Worm (Caenorhabditis elegans): ENCODE results near the gene Y41E3.22.

The Y41E3.22 gene

DNA sequence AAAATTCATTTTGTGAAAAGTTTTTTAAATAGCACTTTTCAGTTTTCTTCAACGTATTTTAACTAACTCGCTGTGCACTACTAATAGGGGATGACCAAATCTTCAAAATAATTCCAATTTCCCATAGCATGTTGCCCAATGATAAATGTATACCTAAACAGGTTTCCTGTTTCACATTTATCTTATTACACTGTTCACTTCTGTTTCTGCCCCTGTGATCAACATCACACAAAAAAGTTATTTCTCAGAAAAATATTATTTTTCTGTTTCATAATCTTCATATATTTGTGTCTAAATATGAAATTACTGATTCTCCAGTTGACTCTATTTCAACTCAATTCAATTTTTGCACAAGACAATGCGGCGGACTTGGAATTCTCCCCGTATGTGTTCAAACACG is at the start of gene Y41E3.22:
TSS of gene Y41E3.22 (plus strand) at position 243 of the 400 bp plus-strand sequence.
- no peak for TF ChIP-seq ceh-43 (GFP tag; optimal IDR thresholded peaks at IDR 0.05)
- no peak for TF ChIP-seq cnd-1 (tag; optimal IDR thresholded peaks at IDR 0.05)
- no peak for TF ChIP-seq unc-120 (tag; optimal IDR thresholded peaks at IDR 0.05; ENCODE audit: poor library complexity, severe bottlenecking)
- no peak for TF ChIP-seq blmp-1 (tag; optimal IDR thresholded peaks at IDR 0.05)
- TF ChIP-seq unc-62 (GFP tag; optimal IDR thresholded peaks at IDR 0.05): no peak
- TF ChIP-seq bed-3 (GFP tag; optimal IDR thresholded peaks at IDR 0.05): no peak
- TF ChIP-seq flh-1 (GFP tag; optimal IDR thresholded peaks at IDR 0.05): no peak
- TF ChIP-seq nhr-28 (tag; optimal IDR thresholded peaks at IDR 0.05): no peak
- TF ChIP-seq ham-2 (GFP tag; optimal IDR thresholded peaks at IDR 0.05): no peak
- no peak for TF ChIP-seq snpc-4 (tag; optimal IDR thresholded peaks at IDR 0.05)
- TF ChIP-seq zip-8 (tag; optimal IDR thresholded peaks at IDR 0.05): no peak
- no peak for TF ChIP-seq nhr-237 (tag; optimal IDR thresholded peaks at IDR 0.05)
- TF ChIP-seq mab-5 (tag; optimal IDR thresholded peaks at IDR 0.05): no peak
- no peak for TF ChIP-seq ces-1 (GFP tag; optimal IDR thresholded peaks at IDR 0.05)
- no peak for TF ChIP-seq nhr-2 (tag; optimal IDR thresholded peaks at IDR 0.05)
- no peak for TF ChIP-seq drap-1 (GFP tag; optimal IDR thresholded peaks at IDR 0.05)
- TF ChIP-seq sptf-1 (tag; optimal IDR thresholded peaks at IDR 0.05): no peak
- no peak for TF ChIP-seq lsy-2 (tag; optimal IDR thresholded peaks at IDR 0.05)

DNA sequence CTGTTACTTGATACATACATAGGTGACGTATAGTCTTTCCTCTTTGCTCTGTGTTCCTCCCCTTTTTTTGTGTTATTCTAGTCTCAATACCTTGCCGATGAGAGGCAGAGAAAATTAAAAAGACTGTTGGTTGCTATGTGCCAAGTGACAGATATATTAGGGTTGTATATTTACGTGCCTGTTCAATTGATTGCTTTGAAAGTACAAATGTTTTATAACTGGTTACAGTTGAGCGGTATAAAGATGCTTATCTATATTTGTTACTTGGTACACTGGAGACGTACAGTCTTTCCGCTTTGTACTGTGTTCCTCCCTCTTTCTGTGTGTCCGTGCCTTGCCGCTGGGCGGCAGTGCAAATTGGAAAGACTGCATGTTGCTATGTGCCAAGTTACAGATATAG is 47.3 kb upstream of the Y41E3.22 start:
- no peak for TF ChIP-seq M03D4.4 (tag; optimal IDR thresholded peaks at IDR 0.05)
- no peak for TF ChIP-seq ceh-39 (tag; optimal IDR thresholded peaks at IDR 0.05)
- TF ChIP-seq lin-13 (tag; optimal IDR thresholded peaks at IDR 0.05): no peak
- no peak for TF ChIP-seq sptf-1 (tag; optimal IDR thresholded peaks at IDR 0.05)
- no peak for TF ChIP-seq nhr-12 (tag; optimal IDR thresholded peaks at IDR 0.05)
- TF ChIP-seq nhr-2 (tag; optimal IDR thresholded peaks at IDR 0.05): no peak
- no peak for TF ChIP-seq cnd-1 (tag; optimal IDR thresholded peaks at IDR 0.05)
- TF ChIP-seq ham-2 (GFP tag; optimal IDR thresholded peaks at IDR 0.05): no peak
- no peak for TF ChIP-seq zip-8 (tag; optimal IDR thresholded peaks at IDR 0.05)
- no peak for TF ChIP-seq bed-3 (GFP tag; optimal IDR thresholded peaks at IDR 0.05)
- TF ChIP-seq mab-5 (tag; optimal IDR thresholded peaks at IDR 0.05): no peak

DNA sequence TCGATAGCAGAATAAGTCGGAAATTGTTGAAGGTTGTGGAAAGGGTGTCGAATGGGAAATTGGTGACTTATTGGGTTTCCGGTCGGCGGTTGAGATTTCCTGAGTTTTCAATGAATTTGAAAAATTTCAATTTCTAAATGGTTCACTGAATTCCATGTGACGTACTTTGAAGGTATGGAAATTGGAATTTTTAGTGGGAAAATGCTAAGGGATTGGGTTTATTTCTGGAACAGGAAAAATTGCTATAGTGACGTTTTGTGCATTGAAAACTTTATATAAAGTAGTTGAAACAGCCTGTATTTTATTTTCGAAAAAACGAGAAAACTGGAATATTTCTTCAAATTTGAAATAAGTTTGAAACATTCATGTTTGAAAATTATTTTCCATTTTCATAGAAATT is 40.9 kb upstream of the Y41E3.22 start, which contains the start of gene pnc-2:
TSS of gene pnc-2 (minus strand) at position 101 of the 400 bp plus-strand sequence.
- TF ChIP-seq nhr-76 (tag; optimal IDR thresholded peaks at IDR 0.05) (no peak), ceh-43 (GFP tag; optimal IDR thresholded peaks at IDR 0.05) (no peak), drap-1 (GFP tag; optimal IDR thresholded peaks at IDR 0.05) (no peak), sptf-1 (tag; optimal IDR thresholded peaks at IDR 0.05) (no peak), mls-2 (tag; optimal IDR thresholded peaks at IDR 0.05) (no peak), lin-32 (GFP tag; optimal IDR thresholded peaks at IDR 0.05) (no peak), ceh-83 (GFP tag; optimal IDR thresholded peaks at IDR 0.05) (no peak), sem-2 (GFP tag; optimal IDR thresholded peaks at IDR 0.05) (no peak), cnd-1 (tag; optimal IDR thresholded peaks at IDR 0.05) (no peak), pha-4 (tag; optimal IDR thresholded peaks at IDR 0.05) (no peak), tbx-8 (GFP tag; optimal IDR thresholded peaks at IDR 0.05) (no peak), elt-1 (tag; optimal IDR thresholded peaks at IDR 0.05; ENCODE audit: borderline replicate concordance, insufficient read depth) (no peak), mab-5 (tag; optimal IDR thresholded peaks at IDR 0.05) (no peak), ceh-39 (tag; optimal IDR thresholded peaks at IDR 0.05) (no peak), ces-1 (GFP tag; optimal IDR thresholded peaks at IDR 0.05) (no peak), unc-62 (GFP tag; optimal IDR thresholded peaks at IDR 0.05) (no peak), bed-3 (GFP tag; optimal IDR thresholded peaks at IDR 0.05) (no peak), M03D4.4 (tag; optimal IDR thresholded peaks at IDR 0.05) (no peak), nhr-237 (tag; optimal IDR thresholded peaks at IDR 0.05) (no peak), ham-2 (GFP tag; optimal IDR thresholded peaks at IDR 0.05) (no peak)

DNA sequence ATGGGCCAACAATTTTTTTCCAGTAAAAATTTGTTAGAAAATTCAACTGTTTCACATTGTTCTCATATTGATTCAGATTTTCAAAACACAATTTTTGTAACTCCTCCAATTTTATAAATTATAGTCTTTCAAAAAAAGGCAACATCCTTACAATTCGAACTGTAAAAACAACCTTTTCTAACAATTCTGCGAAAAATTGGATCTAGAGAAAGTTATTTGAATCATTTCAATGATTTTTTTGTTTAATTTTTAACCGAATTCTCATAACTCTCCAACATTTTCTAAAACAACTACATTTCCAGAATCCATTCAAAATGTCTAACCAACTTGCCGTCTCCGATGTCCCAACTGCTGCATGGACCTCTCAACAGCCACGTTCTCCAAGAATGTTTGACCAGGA is 31.2 kb upstream of the Y41E3.22 start, which contains the start of gene ccch-5:
TSS of gene ccch-5 (plus strand) at position 301 of the 400 bp plus-strand sequence.
- TF ChIP-seq sptf-1 (tag; optimal IDR thresholded peaks at IDR 0.05) (no peak), ceh-43 (GFP tag; optimal IDR thresholded peaks at IDR 0.05) (no peak), M03D4.4 (tag; optimal IDR thresholded peaks at IDR 0.05) (no peak), hlh-1 (tag; optimal IDR thresholded peaks at IDR 0.05) (no peak), zip-8 (tag; optimal IDR thresholded peaks at IDR 0.05) (no peak), ceh-83 (GFP tag; optimal IDR thresholded peaks at IDR 0.05) (no peak), ham-2 (GFP tag; optimal IDR thresholded peaks at IDR 0.05) (no peak), unc-120 (tag; optimal IDR thresholded peaks at IDR 0.05; ENCODE audit: poor library complexity, severe bottlenecking) (no peak), nhr-2 (tag; optimal IDR thresholded peaks at IDR 0.05) (no peak), ceh-39 (tag; optimal IDR thresholded peaks at IDR 0.05) (no peak), unc-62 (GFP tag; optimal IDR thresholded peaks at IDR 0.05) (no peak), nhr-28 (tag; optimal IDR thresholded peaks at IDR 0.05) (no peak), ces-1 (GFP tag; optimal IDR thresholded peaks at IDR 0.05) (no peak), blmp-1 (tag; optimal IDR thresholded peaks at IDR 0.05) (no peak), mls-2 (tag; optimal IDR thresholded peaks at IDR 0.05) (no peak), snpc-4 (tag; optimal IDR thresholded peaks at IDR 0.05) (no peak), lin-32 (GFP tag; optimal IDR thresholded peaks at IDR 0.05) (no peak)
